Worm (Caenorhabditis elegans) whole organism, L4/young adult: Measurements from ENCODE around the gene nhr-145.

Source experiments
- W03F9.2 ChIP-seq: fragments of 150-350 bp; optimal IDR thresholded peaks from 2 replicates; lab custom pipeline; 2014; ENCODE audit warnings: missing biosample characterization, missing genetic modification characterization
- him-1 ChIP-seq: sonication (generic microtip); optimal IDR thresholded peaks from 2 replicates; lab custom pipeline; 2016; ENCODE audit warnings: missing genotype, missing genetic modification reagents, missing genetic modification characterization, missing compliant biosample characterization

- TF ChIP-seq him-1 (tag; lab: Kevin White, UChicago) (no peak), W03F9.2 (tag; lab: Kevin White, UChicago) (no peak)
These were observed 45.3 kb upstream of the nhr-145 start, which contains the start of gene asp-16 for ce11 chrV:19042256-19042655.
